Worm (Caenorhabditis elegans) whole organism, L1 larva: ENCODE measurements around the gene cutl-19.

Source experiments
- alr-1 ChIP-seq: fragments of 200-800 bp; sonication (Bioruptor generic); optimal IDR thresholded peaks from 2 replicates; lab custom pipeline; 2018; ENCODE audit warnings: borderline replicate concordance, mild to moderate bottlenecking, missing genetic modification characterization, missing compliant biosample characterization
- dpl-1 ChIP-seq, 3 experiments: fragments of 150-350 bp in 2 of 3; sonication (generic microtip) in 1 of 3; optimal IDR thresholded peaks; 2 replicates each; lab custom pipeline; 2014 to 2017; ENCODE audit warnings: missing biosample characterization in 3 of 3, missing genetic modification characterization in 3 of 3, missing genetic modification reagents in 3 of 3
- jun-1 ChIP-seq: fragments of 150-350 bp; optimal IDR thresholded peaks from 2 replicates; lab custom pipeline; 2014; ENCODE audit warnings: missing biosample characterization, missing genetic modification reagents, missing genetic modification characterization
- lin-15B ChIP-seq: fragments of 150-350 bp; sonication (generic microtip); optimal IDR thresholded peaks from 3 replicates; lab custom pipeline; 2014; ENCODE audit warnings: missing biosample characterization, missing genetic modification characterization
- nhr-85 ChIP-seq: sonication (generic microtip); peaks from one replicate; lab custom pipeline; 2016; ENCODE audit warnings: missing genetic modification characterization, inconsistent platforms, missing compliant biosample characterization
- unc-86 ChIP-seq: sonication (generic microtip); optimal IDR thresholded peaks from 2 replicates; lab custom pipeline; 2016; ENCODE audit warnings: missing genetic modification characterization, missing compliant biosample characterization
- vab-15 ChIP-seq: sonication (generic microtip); optimal IDR thresholded peaks from 2 replicates; lab custom pipeline; 2017; ENCODE audit warnings: missing genotype, mild to moderate bottlenecking, missing genetic modification characterization, missing compliant biosample characterization
- zag-1 ChIP-seq: fragments of 150-350 bp; optimal IDR thresholded peaks from 2 replicates; lab custom pipeline; 2014; ENCODE audit warnings: missing biosample characterization, missing genetic modification characterization

ce11 chrIII:5196298-5197045 lies 20.9 kb downstream of the cutl-19 start:
- TF ChIP-seq lin-15B (tag; lab: Kevin White, UChicago) = no peak
- TF ChIP-seq zag-1 (tag; lab: Kevin White, UChicago) = no peak
- TF ChIP-seq nhr-85 (tag; lab: Kevin White, UChicago) = peak; percentile 62
- TF ChIP-seq alr-1 (tag; lab: Kevin White, UChicago) = no peak
- TF ChIP-seq jun-1 = no peak
- TF ChIP-seq dpl-1 (GFP tag; optimal IDR thresholded peaks at IDR 0.05; lab: Kevin White, UChicago) = no peak
- no peak for TF ChIP-seq unc-86 (tag; lab: Kevin White, UChicago)
- TF ChIP-seq vab-15 (tag; lab: Kevin White, UChicago) = no peak
